Fruit fly (Drosophila melanogaster) whole organism, wandering third instar larva: ENCODE data around the gene Pat1.

Experiments
- Hr78 ChIP-seq: fragments of >200 bp; optimal IDR thresholded peaks from 2 replicates; lab custom pipeline; 2017; ENCODE audit warnings: missing biosample characterization, missing genetic modification characterization
- Myc ChIP-seq: fragments of >200 bp; optimal IDR thresholded peaks from 2 replicates; lab custom pipeline; 2017
- Vsx2 ChIP-seq: fragments of 200-300, 225-300 bp; sonication (Bioruptor generic); optimal IDR thresholded peaks from 2 replicates; lab custom pipeline; 2018; ENCODE audit warnings: missing biosample characterization, missing genetic modification characterization; ENCODE audit not compliant: partially characterized antibody
- usp ChIP-seq: fragments of >200 bp; optimal IDR thresholded peaks from 2 replicates; lab custom pipeline; 2017; ENCODE audit warnings: missing biosample characterization, missing genetic modification characterization

- TF ChIP-seq Hr78 (GFP tag; lab: Kevin White, UChicago) = no peak
- no peak for TF ChIP-seq usp (GFP tag; lab: Kevin White, UChicago)
- TF ChIP-seq Myc (lab: Kevin White, UChicago) = no peak
- TF ChIP-seq Vsx2 = no peak
Observed at dm6 chrX:6573799-6574198, 16.8 kb upstream of the Pat1 start.
